Worm (Caenorhabditis elegans): ENCODE results near the gene C17G10.6.

- TF ChIP-seq lsy-2 (tag; optimal IDR thresholded peaks at IDR 0.05) = peak; percentile 80
- no peak for TF ChIP-seq M03D4.4 (tag; optimal IDR thresholded peaks at IDR 0.05)
- TF ChIP-seq elt-3 (tag; optimal IDR thresholded peaks at IDR 0.05) = no peak
- no peak for TF ChIP-seq blmp-1 (tag; optimal IDR thresholded peaks at IDR 0.05)
- TF ChIP-seq ces-1 (GFP tag; optimal IDR thresholded peaks at IDR 0.05) = no peak
- TF ChIP-seq nhr-237 (tag; optimal IDR thresholded peaks at IDR 0.05) = peak; percentile 40
- peak; percentile 6 for TF ChIP-seq lin-13 (tag; optimal IDR thresholded peaks at IDR 0.05)
- no peak for TF ChIP-seq mab-5 (tag; optimal IDR thresholded peaks at IDR 0.05)
- no peak for TF ChIP-seq nhr-28 (tag; optimal IDR thresholded peaks at IDR 0.05)
- TF ChIP-seq nhr-76 (tag; optimal IDR thresholded peaks at IDR 0.05) = no peak
- TF ChIP-seq unc-62 (GFP tag; optimal IDR thresholded peaks at IDR 0.05) = peak; percentile 1
- TF ChIP-seq elt-1 (tag; optimal IDR thresholded peaks at IDR 0.05; ENCODE audit: borderline replicate concordance, insufficient read depth) = no peak
- TF ChIP-seq ztf-11 (tag; optimal IDR thresholded peaks at IDR 0.05) = no peak
Measured at ce11 chrII:5649236-5650004, 46.3 kb upstream of the C17G10.6 start, which contains the start of the genes sam-4, F59E12.17 and zyg-1.

Data from whole organism, mixed stage, embryonic.